Worm (Caenorhabditis elegans) whole organism, L2 larva: ENCODE data around the gene cpg-23.

ENCODE experiments used
- egl-27 ChIP-seq: sonication (generic microtip); optimal IDR thresholded peaks from 3 replicates; lab custom pipeline; 2017; ENCODE audit warnings: missing biosample characterization, missing genetic modification reagents, missing genetic modification characterization
- lsy-2 ChIP-seq, 2 experiments: fragments of 150-350 bp in 1 of 2; sonication (generic microtip) in 1 of 2; optimal IDR thresholded peaks; 2 replicates each; lab custom pipeline; 2014 to 2017; ENCODE audit warnings: missing biosample characterization in 2 of 2, missing genetic modification characterization in 2 of 2
- mdl-1 ChIP-seq, 2 experiments: fragments of 150-350 bp in 1 of 2; sonication (generic microtip) in 1 of 2; optimal IDR thresholded peaks; 2 replicates each; lab custom pipeline; 2017; ENCODE audit warnings: missing biosample characterization in 2 of 2, missing genetic modification characterization in 2 of 2
- nhr-23 ChIP-seq: fragments of 150-350 bp; optimal IDR thresholded peaks from 2 replicates; lab custom pipeline; 2014; ENCODE audit warnings: missing biosample characterization, missing genetic modification reagents, missing genetic modification characterization
- snpc-4 ChIP-seq: fragments of 150-350 bp; optimal IDR thresholded peaks from 2 replicates; lab custom pipeline; 2014; ENCODE audit warnings: missing biosample characterization, missing genetic modification characterization
- unc-62 ChIP-seq: fragments of 150-350 bp; optimal IDR thresholded peaks from 2 replicates; lab custom pipeline; 2014; ENCODE audit warnings: missing biosample characterization, missing genetic modification reagents, missing genetic modification characterization
- zag-1 ChIP-seq: fragments of 150-350 bp; optimal IDR thresholded peaks from 2 replicates; lab custom pipeline; 2014; ENCODE audit warnings: missing biosample characterization, missing genetic modification characterization
- ztf-11 ChIP-seq: sonication (generic microtip); optimal IDR thresholded peaks from 2 replicates; lab custom pipeline; 2017; ENCODE audit warnings: missing biosample characterization, missing genetic modification characterization

ce11 chrV:19175714-19176113 is 35.1 kb downstream of the cpg-23 start:
- TF ChIP-seq zag-1 (tag; lab: Kevin White, UChicago) (no peak), lsy-2 (tag; optimal IDR thresholded peaks at IDR 0.05; lab: Kevin White, UChicago) (no peak), snpc-4 (no peak), unc-62 (GFP tag; lab: Kevin White, UChicago) (no peak), mdl-1 (tag; optimal IDR thresholded peaks at IDR 0.05; lab: Kevin White, UChicago) (no peak), nhr-23 (no peak), egl-27 (tag; lab: Kevin White, UChicago) (no peak), ztf-11 (tag; lab: Kevin White, UChicago) (no peak)
